Worm (Caenorhabditis elegans) whole organism, L4 larva: ENCODE measurements around the gene C28C12.12.

Experiments
- F10B5.3 ChIP-seq: sonication (generic microtip); optimal IDR thresholded peaks from 2 replicates; lab custom pipeline; 2016; ENCODE audit warnings: mild to moderate bottlenecking, missing genetic modification characterization, missing compliant biosample characterization
- F44E2.7 ChIP-seq: fragments of 200-800 bp; sonication (Bioruptor generic); IDR thresholded peaks from 2 replicates; pipeline ENCODE4 v2.1.2; 2022; ENCODE audit warnings: missing genetic modification characterization, missing compliant biosample characterization
- F49E8.2 ChIP-seq: sonication (generic microtip); optimal IDR thresholded peaks from 2 replicates; lab custom pipeline; 2016; ENCODE audit warnings: missing compliant biosample characterization, mild to moderate bottlenecking, missing genetic modification characterization, borderline replicate concordance
- Y105C5A.15 ChIP-seq: fragments of 200-800 bp; sonication (Bioruptor generic); IDR thresholded peaks from 2 replicates; pipeline ENCODE4 v1.3.6; 2022; ENCODE audit warnings: missing genetic modification characterization, missing compliant biosample characterization
- Y48G9A.11 ChIP-seq: fragments of 200-800 bp; sonication (Bioruptor generic); IDR thresholded peaks from 2 replicates; pipeline ENCODE4 v1.3.6; 2022; ENCODE audit warnings: missing genetic modification reagents, missing genetic modification characterization, missing compliant biosample characterization
- Y5F2A.4 ChIP-seq: fragments of 200-800 bp; sonication (Bioruptor generic); optimal IDR thresholded peaks from 2 replicates; lab custom pipeline; 2018; ENCODE audit warnings: mild to moderate bottlenecking, missing genetic modification characterization, missing compliant biosample characterization
- ZK337.2 ChIP-seq: fragments of 200-800 bp; sonication (Bioruptor generic); IDR thresholded peaks from 2 replicates; pipeline ENCODE4 v1.3.6; 2022; ENCODE audit warnings: missing genetic modification reagents, missing genetic modification characterization, missing compliant biosample characterization
- aha-1 ChIP-seq: fragments of 150-350 bp; peaks from one replicate; lab custom pipeline; 2014; ENCODE audit warnings: missing biosample characterization, missing genetic modification characterization
- ama-1 ChIP-seq: fragments of 150-350 bp; optimal IDR thresholded peaks from 2 replicates; lab custom pipeline; 2014; ENCODE audit warnings: inconsistent platforms, mixed read lengths
- ceh-32 ChIP-seq: sonication (generic microtip); optimal IDR thresholded peaks from 2 replicates; lab custom pipeline; 2016; ENCODE audit warnings: mild to moderate bottlenecking, missing genetic modification characterization, missing compliant biosample characterization; ENCODE audit not compliant: poor library complexity
- ceh-44 ChIP-seq: fragments of 200-800 bp; sonication (Bioruptor generic); IDR thresholded peaks from 2 replicates; pipeline ENCODE4 v1.3.6; 2022; ENCODE audit warnings: missing genetic modification reagents, missing genetic modification characterization, missing compliant biosample characterization
- ceh-62 ChIP-seq: sonication (generic microtip); optimal IDR thresholded peaks from 2 replicates; lab custom pipeline; 2017; ENCODE audit warnings: missing biosample characterization, missing genetic modification characterization
- cey-2 ChIP-seq: sonication (generic microtip); optimal IDR thresholded peaks from 3 replicates; lab custom pipeline; 2017; ENCODE audit warnings: missing genetic modification characterization, mild to moderate bottlenecking, missing compliant biosample characterization, antibody characterized with exemption, borderline replicate concordance; ENCODE audit not compliant: insufficient read depth
- daf-16 ChIP-seq, 3 experiments: sonication (generic microtip); optimal IDR thresholded peaks; 2 replicates each; lab custom pipeline; 2016 to 2017; ENCODE audit warnings: missing genetic modification characterization in 3 of 3, missing genetic modification reagents in 3 of 3, mild to moderate bottlenecking in 2 of 3, missing compliant biosample characterization in 2 of 3, missing biosample characterization in 1 of 3, moderate library complexity in 1 of 3
- dmd-9 ChIP-seq: fragments of 200-800 bp; sonication (Bioruptor generic); IDR thresholded peaks from 2 replicates; pipeline ENCODE4 v1.3.6; 2022; ENCODE audit warnings: missing genetic modification reagents, missing genetic modification characterization, missing compliant biosample characterization
- duxl-1 ChIP-seq: sonication (generic microtip); optimal IDR thresholded peaks from 2 replicates; lab custom pipeline; 2016; ENCODE audit warnings: mild to moderate bottlenecking, missing genetic modification characterization, moderate library complexity, missing compliant biosample characterization; ENCODE audit not compliant: poor library complexity
- fkh-10 ChIP-seq: fragments of 150-350 bp; optimal IDR thresholded peaks from 2 replicates; lab custom pipeline; 2014; ENCODE audit warnings: missing biosample characterization, missing genetic modification reagents, missing genetic modification characterization
- fos-1 ChIP-seq: fragments of 150-350 bp; optimal IDR thresholded peaks from 2 replicates; lab custom pipeline; 2014; ENCODE audit warnings: missing biosample characterization, missing genetic modification characterization
- hif-1 ChIP-seq, 2 experiments: sonication (generic microtip); optimal IDR thresholded peaks; 2 replicates each; lab custom pipeline; 2016 to 2017; ENCODE audit warnings: missing compliant biosample characterization in 2 of 2, missing genetic modification characterization in 2 of 2, missing genetic modification reagents in 2 of 2, missing genotype in 2 of 2, mild to moderate bottlenecking in 1 of 2
- hlh-30 ChIP-seq: sonication (generic microtip); optimal IDR thresholded peaks from 2 replicates; lab custom pipeline; 2017; ENCODE audit warnings: antibody characterized with exemption, mild to moderate bottlenecking, missing genetic modification characterization, missing compliant biosample characterization; ENCODE audit not compliant: insufficient read depth
- lin-1 ChIP-seq: fragments of 200-800 bp; sonication (Bioruptor generic); IDR thresholded peaks from 2 replicates; pipeline ENCODE4 v1.3.6; 2022; ENCODE audit warnings: missing genetic modification reagents, missing genetic modification characterization, missing compliant biosample characterization
- lin-13 ChIP-seq: fragments of 150-350 bp; optimal IDR thresholded peaks from 2 replicates; lab custom pipeline; 2014; ENCODE audit warnings: missing biosample characterization, missing genetic modification reagents, missing genetic modification characterization
- lin-29 ChIP-seq: fragments of 200-800 bp; sonication (Bioruptor generic); IDR thresholded peaks from 2 replicates; pipeline ENCODE4 v1.3.6; 2022; ENCODE audit warnings: missing genetic modification reagents, missing genetic modification characterization, missing compliant biosample characterization
- lin-39 ChIP-seq: fragments of 150-350 bp; optimal IDR thresholded peaks from 2 replicates; lab custom pipeline; 2014; ENCODE audit warnings: missing biosample characterization, missing genetic modification reagents, missing genetic modification characterization
- lir-3 ChIP-seq: sonication (generic microtip); optimal IDR thresholded peaks from 2 replicates; lab custom pipeline; 2016; ENCODE audit warnings: mild to moderate bottlenecking, missing genetic modification characterization, missing compliant biosample characterization
- lsy-2 ChIP-seq, 2 experiments: fragments of 150-350 bp in 1 of 2; sonication (generic microtip) in 1 of 2; optimal IDR thresholded peaks; 2 replicates each; lab custom pipeline; 2014 to 2017; ENCODE audit warnings: missing biosample characterization in 2 of 2, missing genetic modification characterization in 2 of 2
- madf-5 ChIP-seq, 2 experiments: fragments of 200-800 bp; sonication (Bioruptor generic); IDR thresholded peaks; 2 replicates each; pipeline ENCODE4 v1.3.6; 2022; ENCODE audit warnings: missing compliant biosample characterization in 2 of 2, missing genetic modification characterization in 2 of 2
- madf-9 ChIP-seq: fragments of 200-800 bp; sonication (Bioruptor generic); conservative IDR thresholded peaks from 2 replicates; pipeline ENCODE4 v1.3.6; 2022; ENCODE audit warnings: missing genetic modification reagents, missing genetic modification characterization, missing compliant biosample characterization
- mdt-29 ChIP-seq: fragments of 200-800 bp; sonication (Bioruptor generic); IDR thresholded peaks from 2 replicates; pipeline ENCODE4 v1.3.6; 2022; ENCODE audit warnings: missing genetic modification reagents, missing genetic modification characterization, missing compliant biosample characterization
- nhr-10 ChIP-seq: fragments of 150-350 bp; optimal IDR thresholded peaks from 2 replicates; lab custom pipeline; 2014; ENCODE audit warnings: missing biosample characterization, missing genetic modification characterization
- nhr-102 ChIP-seq: sonication (generic microtip); optimal IDR thresholded peaks from 2 replicates; lab custom pipeline; 2016; ENCODE audit warnings: mild to moderate bottlenecking, missing genetic modification characterization, moderate library complexity, missing compliant biosample characterization
- nhr-111 ChIP-seq: fragments of 200-800 bp; sonication (Bioruptor generic); optimal IDR thresholded peaks from 2 replicates; lab custom pipeline; 2018; ENCODE audit warnings: mild to moderate bottlenecking, missing genetic modification characterization, missing compliant biosample characterization
- nhr-25 ChIP-seq: sonication (generic microtip); optimal IDR thresholded peaks from 2 replicates; lab custom pipeline; 2017; ENCODE audit warnings: missing genetic modification characterization, mild to moderate bottlenecking, missing compliant biosample characterization, antibody characterized with exemption, moderate library complexity, borderline replicate concordance; ENCODE audit not compliant: insufficient read depth
- nhr-28 ChIP-seq: fragments of 150-350 bp; optimal IDR thresholded peaks from 2 replicates; lab custom pipeline; 2014; ENCODE audit warnings: missing biosample characterization, missing genetic modification characterization
- nhr-42 ChIP-seq: fragments of 200-800 bp; sonication (Bioruptor generic); IDR thresholded peaks from 2 replicates; pipeline ENCODE4 v1.3.6; 2022; ENCODE audit warnings: missing genetic modification characterization, missing compliant biosample characterization
- nhr-6 ChIP-seq: fragments of 150-350 bp; optimal IDR thresholded peaks from 2 replicates; lab custom pipeline; 2014; ENCODE audit warnings: missing biosample characterization, missing genetic modification characterization
- nhr-76 ChIP-seq: fragments of 150-350 bp; optimal IDR thresholded peaks from 2 replicates; lab custom pipeline; 2014; ENCODE audit warnings: missing biosample characterization, missing genetic modification characterization
- nhr-77 ChIP-seq: fragments of 150-350 bp; optimal IDR thresholded peaks from 2 replicates; lab custom pipeline; 2014; ENCODE audit warnings: missing biosample characterization, missing genetic modification characterization
- pha-4 ChIP-seq, 2 experiments: fragments of 150-350 bp in 1 of 2; fragments of 200-800 bp in 1 of 2; sonication (Bioruptor generic) in 1 of 2; IDR thresholded peaks in 1 of 2; optimal IDR thresholded peaks in 1 of 2; 2 replicates each; pipeline versions ENCODE4 v1.3.6 to Lab custom; 2014 to 2022; ENCODE audit warnings: missing genetic modification characterization in 2 of 2, missing genetic modification reagents in 2 of 2, missing biosample characterization in 1 of 2, missing compliant biosample characterization in 1 of 2
- skn-1 ChIP-seq: fragments of 150-350 bp; optimal IDR thresholded peaks from 2 replicates; lab custom pipeline; 2014; ENCODE audit warnings: missing biosample characterization, missing genetic modification characterization
- snpc-1.2 ChIP-seq: fragments of 200-800 bp; sonication (Bioruptor generic); IDR thresholded peaks from 2 replicates; pipeline ENCODE4 v1.3.6; 2022; ENCODE audit warnings: missing genetic modification reagents, missing genetic modification characterization, missing compliant biosample characterization
- snpc-4 ChIP-seq: fragments of 150-350 bp; optimal IDR thresholded peaks from 2 replicates; lab custom pipeline; 2014; ENCODE audit warnings: missing biosample characterization, missing genetic modification characterization
- tra-1 ChIP-seq: fragments of 200-800 bp; sonication (Bioruptor generic); IDR thresholded peaks from 2 replicates; pipeline ENCODE4 v1.3.6; 2022; ENCODE audit warnings: missing genetic modification reagents, missing genetic modification characterization, missing compliant biosample characterization
- unc-130 ChIP-seq: sonication (generic microtip); optimal IDR thresholded peaks from 2 replicates; lab custom pipeline; 2016; ENCODE audit warnings: missing genetic modification reagents, missing genetic modification characterization, missing compliant biosample characterization
- unc-39 ChIP-seq: sonication (generic microtip); optimal IDR thresholded peaks from 2 replicates; lab custom pipeline; 2017; ENCODE audit warnings: missing biosample characterization, missing genetic modification characterization
- unc-62 ChIP-seq, 3 experiments: fragments of 150-350 bp in 1 of 3; sonication (generic microtip); optimal IDR thresholded peaks in 2 of 3; peaks in 1 of 3; 1 replicate in 1 of 3; 2 replicates in 2 of 3; lab custom pipeline; 2014 to 2017; ENCODE audit warnings: missing biosample characterization in 3 of 3, missing genetic modification characterization in 3 of 3, missing genetic modification reagents in 3 of 3, missing genotype in 1 of 3
- vab-7 ChIP-seq: fragments of 200-800 bp; sonication (Bioruptor generic); IDR thresholded peaks from 2 replicates; pipeline ENCODE4 v1.3.6; 2022; ENCODE audit warnings: missing genetic modification reagents, missing genetic modification characterization, missing compliant biosample characterization
- zag-1 ChIP-seq: fragments of 150-350 bp; optimal IDR thresholded peaks from 2 replicates; lab custom pipeline; 2014; ENCODE audit warnings: missing biosample characterization, missing genetic modification characterization
- zip-11 ChIP-seq: fragments of 200-800 bp; sonication (Bioruptor generic); IDR thresholded peaks from 2 replicates; pipeline ENCODE4 v1.3.6; 2022; ENCODE audit warnings: missing genetic modification characterization, missing compliant biosample characterization
- ztf-11 ChIP-seq: fragments of 150-350 bp; optimal IDR thresholded peaks from 2 replicates; lab custom pipeline; 2014; ENCODE audit warnings: missing biosample characterization, missing genetic modification characterization

C28C12.12 gene

ce11 chrIV:8511056-8511455, 14.9 kb upstream of the C28C12.12 start, which contains the start of gene mes-6:
Gene mes-6, plus strand, starts transcription at chrIV:8511284.
- TF ChIP-seq tra-1 (no peak), unc-62 (GFP tag; optimal IDR thresholded peaks at IDR 0.05 in 1 of 2; lab: Kevin White, UChicago) (no peak), unc-62 (tag; optimal IDR thresholded peaks at IDR 0.05; lab: Kevin White, UChicago) (no peak), F44E2.7 (no peak), lin-13 (GFP tag; lab: Kevin White, UChicago) (no peak), unc-39 (tag; lab: Kevin White, UChicago) (no peak), ama-1 (lab: Kevin White, UChicago) (no peak), vab-7 (GFP tag; lab: Robert Waterston, UW) (no peak), nhr-25 (no peak), nhr-77 (tag; lab: Kevin White, UChicago) (no peak), Y105C5A.15 (GFP tag; lab: Robert Waterston, UW) (no peak), nhr-76 (tag; lab: Kevin White, UChicago) (no peak), dmd-9 (GFP tag; lab: Robert Waterston, UW) (no peak), zip-11 (GFP tag; lab: Robert Waterston, UW) (no peak), fos-1 (tag; lab: Kevin White, UChicago) (no peak), ceh-62 (tag; lab: Kevin White, UChicago) (no peak), lin-1 (GFP tag; lab: Robert Waterston, UW) (no peak), hlh-30 (tag; lab: Kevin White, UChicago) (peak; percentile 57), lsy-2 (tag; optimal IDR thresholded peaks at IDR 0.05; lab: Kevin White, UChicago) (peak in 1 of 2 experiments; percentile 78), nhr-28 (tag; lab: Kevin White, UChicago) (no peak), zag-1 (tag; lab: Kevin White, UChicago) (no peak), nhr-102 (tag; lab: Kevin White, UChicago) (no peak), snpc-4 (no peak), ceh-44 (GFP tag; lab: Robert Waterston, UW) (no peak), daf-16 (GFP tag; optimal IDR thresholded peaks at IDR 0.05; lab: Kevin White, UChicago) (no peak), daf-16 (tag; optimal IDR thresholded peaks at IDR 0.05; lab: Kevin White, UChicago) (peak; percentile 29), nhr-10 (tag; lab: Kevin White, UChicago) (no peak), mdt-29 (GFP tag; lab: Robert Waterston, UW) (no peak), fkh-10 (GFP tag; lab: Kevin White, UChicago) (peak; percentile 20), ztf-11 (tag; lab: Kevin White, UChicago) (no peak), nhr-111 (GFP tag; lab: Kevin White, UChicago) (no peak), pha-4 (GFP tag; IDR thresholded peaks at IDR 0.05; lab: Robert Waterston, UW) (no peak), pha-4 (tag; optimal IDR thresholded peaks at IDR 0.05; lab: Kevin White, UChicago) (no peak), lin-39 (tag; lab: Kevin White, UChicago) (no peak), cey-2 (no peak), madf-9 (GFP tag; lab: Robert Waterston, UW) (no peak), unc-130 (GFP tag; lab: Kevin White, UChicago) (peak; percentile 39), skn-1 (no peak), F10B5.3 (tag; lab: Kevin White, UChicago) (no peak), ceh-32 (tag; lab: Kevin White, UChicago) (no peak), lir-3 (tag; lab: Kevin White, UChicago) (no peak), nhr-42 (GFP tag; lab: Robert Waterston, UW) (no peak), aha-1 (peak; percentile 20), hif-1 (tag; optimal IDR thresholded peaks at IDR 0.05; lab: Kevin White, UChicago) (no peak), duxl-1 (tag; lab: Kevin White, UChicago) (no peak), F49E8.2 (tag; lab: Kevin White, UChicago) (no peak), nhr-6 (tag; lab: Kevin White, UChicago) (no peak), ZK337.2 (no peak), madf-5 (GFP tag; IDR thresholded peaks at IDR 0.05; lab: Robert Waterston, UW) (no peak), Y48G9A.11 (no peak), snpc-1.2 (no peak), Y5F2A.4 (no peak), lin-29 (GFP tag; lab: Robert Waterston, UW) (no peak)
